Fruit fly (Drosophila melanogaster) ovary, adult (tissue): ENCODE measurements around the gene CG15353.

Experiments used
- CG17801 ChIP-seq: fragments of 200-800 bp; optimal IDR thresholded peaks from 2 replicates; lab custom pipeline; 2019; ENCODE audit warnings: missing biosample characterization, mild to moderate bottlenecking, missing genetic modification characterization, moderate library complexity; ENCODE audit not compliant: partially characterized antibody

CG15353 gene

DNA sequence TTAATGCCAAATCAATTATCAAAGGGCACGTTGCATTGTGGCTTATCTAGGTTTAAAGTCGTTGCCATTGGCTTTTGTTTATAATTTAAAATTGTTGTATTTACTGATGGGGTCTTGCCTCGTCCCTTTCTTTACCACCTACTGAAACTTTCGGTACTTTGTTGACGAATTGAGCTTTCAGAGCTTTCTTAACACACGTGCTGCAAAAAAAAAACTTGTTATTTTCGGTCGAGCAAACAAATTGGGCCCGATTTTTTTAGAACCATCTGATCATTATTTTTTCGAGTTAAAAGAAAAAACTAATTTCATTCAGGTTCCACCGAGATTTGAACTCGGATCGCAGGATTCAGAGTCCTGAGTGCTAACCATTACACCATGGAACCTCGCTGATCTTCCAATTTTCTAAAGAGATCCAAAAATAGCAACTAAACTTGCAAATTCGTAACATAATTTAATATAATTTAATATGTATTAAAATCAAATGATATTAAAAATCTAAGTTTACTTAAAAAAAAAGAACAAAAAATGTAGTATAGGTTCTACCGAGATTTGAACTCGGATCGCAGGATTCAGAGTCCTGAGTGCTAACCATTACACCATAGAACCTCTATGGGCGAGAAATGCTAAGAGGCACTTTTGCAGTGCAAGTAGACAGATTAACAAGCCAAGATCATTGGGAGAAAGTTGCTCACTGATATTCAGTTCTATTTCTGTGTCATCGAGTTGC is 3.5 kb upstream of the CG15353 start:
- no peak for TF ChIP-seq CG17801 (GFP tag; lab: Kevin White, UChicago)

dm6 chr2L:2008980-2009954 is 2.3 kb upstream of the CG15353 start, which contains the start of gene CG4238:
TSS of gene CG4238 (plus strand) at chr2L:2009859.
- TF ChIP-seq CG17801 (GFP tag; lab: Kevin White, UChicago): peak; percentile 53

DNA sequence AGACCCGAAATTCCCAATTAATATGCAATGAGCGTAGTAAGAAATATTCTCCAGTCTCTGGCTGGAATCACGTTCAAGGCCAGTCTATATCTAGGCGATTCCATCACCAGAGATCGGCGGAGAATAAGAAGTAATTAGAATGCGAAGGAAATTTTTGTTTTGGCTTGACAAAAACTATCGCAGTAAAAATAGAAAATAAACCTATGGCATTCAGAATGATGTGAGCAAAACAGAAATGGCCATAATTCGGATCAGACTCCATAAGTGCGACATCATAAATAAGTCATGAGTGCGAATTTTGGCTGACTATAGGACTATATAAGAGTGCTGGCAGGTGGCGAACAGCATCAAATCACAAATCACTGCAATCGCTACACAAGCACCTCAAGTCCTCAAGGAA is 1.1 kb upstream of the CG15353 start, which contains the start of gene Nplp4:
Gene Nplp4, plus strand, starts transcription at position 301 of the 400 bp plus-strand sequence.
- no peak for TF ChIP-seq CG17801 (GFP tag; lab: Kevin White, UChicago)

DNA sequence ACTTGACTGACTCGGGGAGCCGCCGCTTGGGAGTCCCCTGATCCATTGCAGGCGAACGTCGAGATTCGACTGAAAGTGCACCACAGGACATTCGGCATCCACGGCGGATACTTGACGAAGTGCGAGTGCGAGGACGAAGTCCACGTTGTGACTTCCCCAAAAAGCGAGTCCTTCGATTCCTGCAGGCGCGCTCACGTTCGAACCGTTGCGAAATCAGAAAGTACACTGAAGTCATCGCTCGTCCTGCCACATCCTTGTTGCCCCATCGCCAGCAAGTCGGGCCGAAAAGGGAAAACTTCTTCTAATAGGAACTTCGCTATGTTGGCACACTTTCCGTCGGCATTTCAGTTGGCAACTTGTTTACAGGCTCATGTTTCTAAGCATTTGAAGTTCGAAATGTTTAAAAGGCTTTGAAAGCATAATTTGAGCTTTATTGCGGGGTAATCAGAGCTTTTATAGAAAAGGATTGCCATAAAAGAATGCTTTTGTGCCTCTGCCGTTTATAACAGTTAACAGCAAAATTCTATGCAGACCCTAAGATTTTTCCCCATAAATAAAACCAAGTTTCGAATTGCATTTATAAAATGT is 817 bp downstream of the CG15353 start, which contains the start of gene CG33543:
Gene CG33543, minus strand, starts transcription at position 232 of the 588 bp plus-strand sequence.
- no peak for TF ChIP-seq CG17801 (GFP tag; lab: Kevin White, UChicago)

DNA sequence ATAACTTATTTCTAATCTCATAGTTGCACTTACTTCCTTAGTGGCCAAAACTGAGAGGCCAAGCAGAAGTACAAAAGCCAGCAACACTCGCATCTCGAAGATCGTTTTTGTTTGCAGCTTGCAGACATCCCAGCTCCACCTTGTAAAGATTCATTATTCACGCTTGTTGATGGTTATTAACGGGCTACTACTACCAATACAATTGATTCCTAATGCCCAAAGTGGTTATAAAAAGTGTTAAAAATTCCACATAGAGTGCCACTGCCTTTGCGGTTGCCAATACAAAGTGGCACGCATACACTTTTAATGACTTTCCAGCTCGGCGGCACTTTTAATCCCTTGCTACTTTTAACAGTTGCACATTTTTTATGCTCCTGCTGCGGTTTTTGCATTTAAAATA is 14.9 kb downstream of the CG15353 start, which contains the start of gene Obp22a:
Gene Obp22a, minus strand, starts transcription at position 101 of the 400 bp plus-strand sequence.
- no peak for TF ChIP-seq CG17801 (GFP tag; lab: Kevin White, UChicago)

DNA sequence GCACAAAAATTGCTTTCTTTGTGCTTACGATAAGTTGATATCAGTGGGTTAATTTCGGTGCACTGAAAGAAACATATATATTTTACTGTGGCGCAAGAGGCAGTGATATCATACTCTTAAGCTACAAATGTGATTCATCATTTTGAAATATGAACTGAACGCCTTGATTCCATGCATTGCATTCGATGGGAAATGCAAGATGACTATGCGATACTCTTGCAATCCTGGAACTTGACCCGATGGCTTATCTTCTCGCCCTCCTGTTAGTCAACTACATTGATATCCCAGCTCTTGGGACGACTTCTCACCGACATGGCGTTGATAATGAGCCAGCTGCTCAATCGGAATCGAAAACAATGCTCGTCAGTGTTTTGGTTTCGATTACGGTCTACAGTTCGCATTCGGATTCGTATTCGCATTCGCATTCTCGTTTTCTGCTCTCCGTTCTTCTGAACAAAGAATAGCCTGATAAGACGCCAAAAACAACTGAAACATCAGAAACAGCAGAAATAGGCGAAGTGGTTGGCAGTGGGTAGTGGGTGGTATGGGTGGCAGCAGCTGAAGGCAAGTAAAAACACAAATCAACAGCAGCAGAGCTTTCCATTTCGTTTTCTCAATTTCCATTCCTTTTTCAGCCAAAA is 17.6 kb downstream of the CG15353 start:
- TF ChIP-seq CG17801 (GFP tag; lab: Kevin White, UChicago): peak; percentile 19

- peak; percentile 16 for TF ChIP-seq CG17801 (GFP tag; lab: Kevin White, UChicago)
These were observed 18.8 kb downstream of the CG15353 start, which contains the start of gene Npc2a for dm6 chr2L:1988192-1988561. TSS of gene Npc2a (plus strand) at chr2L:1988290.

dm6 chr2L:1987434-1988191 is 19.4 kb downstream of the CG15353 start, which contains the start of gene Got2:
TSS of gene Got2 (minus strand) at chr2L:1987758.
- peak; percentile 42 for TF ChIP-seq CG17801 (GFP tag; lab: Kevin White, UChicago)

dm6 chr2L:1986343-1987280 is 20.4 kb downstream of the CG15353 start:
- peak; percentile 18 for TF ChIP-seq CG17801 (GFP tag; lab: Kevin White, UChicago)

DNA sequence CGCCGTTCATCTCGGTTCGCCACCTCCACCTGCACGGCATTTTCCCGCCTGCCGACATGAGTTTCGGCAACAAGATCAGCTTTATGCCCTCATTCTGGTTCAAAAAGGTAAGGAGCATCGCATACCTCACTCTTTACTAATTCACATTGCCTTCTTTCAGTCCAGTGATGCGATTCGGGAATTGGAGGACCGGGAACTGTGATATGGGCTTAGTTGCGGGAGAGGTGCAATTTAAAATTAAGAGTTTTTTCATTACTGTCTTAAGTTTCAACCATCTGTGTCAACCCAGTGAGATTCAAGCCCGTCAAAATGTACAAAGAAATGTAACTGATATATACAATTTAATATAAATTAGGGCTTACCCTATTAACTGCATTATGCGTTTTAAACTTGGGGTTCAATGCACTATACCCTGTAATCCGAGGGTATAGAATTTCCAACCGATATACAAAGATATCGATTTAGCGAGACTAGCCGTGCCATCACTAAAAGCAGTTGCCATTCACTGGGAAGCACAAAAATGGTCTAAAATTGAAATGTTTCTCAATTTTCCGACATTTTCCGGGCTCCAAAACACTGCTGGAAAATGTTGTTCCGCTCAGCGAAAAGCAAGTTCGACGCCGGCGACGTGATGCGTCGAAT is 25.1 kb downstream of the CG15353 start, which contains the start of gene CG7289:
Gene CG7289, plus strand, starts transcription at position 492 of the 642 bp plus-strand sequence.
- peak; percentile 24 for TF ChIP-seq CG17801 (GFP tag; lab: Kevin White, UChicago)

DNA sequence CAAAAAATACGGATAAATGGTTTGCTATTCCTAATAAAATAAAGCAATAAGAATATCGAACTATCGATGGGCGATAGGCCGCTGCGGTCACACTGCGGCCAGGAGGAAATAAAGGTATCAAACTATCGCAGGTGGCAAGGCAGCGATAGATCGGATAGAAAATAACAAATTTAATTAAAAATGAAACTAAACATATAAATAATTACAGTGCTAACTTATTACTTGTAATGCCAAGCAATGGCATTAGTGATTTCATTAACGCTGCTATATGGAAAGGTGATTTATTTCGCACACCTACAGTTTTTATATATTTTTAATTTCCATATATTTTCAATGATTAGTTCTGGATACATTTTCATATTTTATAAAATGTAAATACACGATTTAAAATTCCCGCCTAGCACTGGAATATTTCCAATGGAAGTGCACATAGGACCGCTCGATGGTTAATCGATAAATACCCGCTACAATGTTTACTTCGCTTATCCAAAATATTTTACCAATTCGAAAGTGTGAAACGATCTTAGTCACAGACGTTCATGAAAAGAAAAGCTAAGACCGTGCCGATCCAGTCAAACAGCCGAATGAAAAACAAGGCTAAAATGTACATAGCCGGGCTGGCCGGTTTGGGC is 26.2 kb downstream of the CG15353 start, which contains the start of the genes CG15356 and CG15362:
Gene CG15356, minus strand, starts transcription at position 48 of the 632 bp plus-strand sequence.
Gene CG15362, plus strand, starts transcription at position 469 of the 632 bp plus-strand sequence.
- peak; percentile 34 for TF ChIP-seq CG17801 (GFP tag; lab: Kevin White, UChicago)
